Worm (Caenorhabditis elegans): ENCODE data around the gene ncr-1.

ncr-1 gene

DNA sequence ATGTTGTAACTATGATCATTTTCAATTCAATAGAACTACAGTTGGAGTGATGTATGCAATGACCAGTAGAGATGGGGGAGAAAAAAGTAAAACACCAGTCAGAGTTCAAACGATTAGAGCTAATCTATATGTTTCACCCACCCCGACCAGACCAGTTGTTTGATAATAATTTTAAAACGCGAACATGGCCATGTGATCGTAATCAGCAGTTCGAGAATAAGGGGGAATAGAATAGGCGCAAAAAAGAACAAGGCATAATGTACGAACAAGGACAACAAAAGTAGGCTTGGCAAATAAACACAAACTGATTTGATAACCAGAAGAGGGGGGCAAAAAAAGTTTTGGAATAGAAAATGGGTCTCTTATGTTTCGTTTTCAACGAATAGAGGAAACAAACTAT is 9.4 kb upstream of the ncr-1 start:
- no peak for TF ChIP-seq fos-1 (tag; optimal IDR thresholded peaks at IDR 0.05)
- TF ChIP-seq efl-1 (optimal IDR thresholded peaks at IDR 0.05), result no peak
- TF ChIP-seq efl-1 (GFP tag; optimal IDR thresholded peaks at IDR 0.05 in 1 of 2), result peak in 1 of 2 experiments; percentile 88
- peak; percentile 51 for TF ChIP-seq elt-2 (tag; optimal IDR thresholded peaks at IDR 0.05)
- TF ChIP-seq mep-1 (tag; optimal IDR thresholded peaks at IDR 0.05), result peak; percentile 1
- TF ChIP-seq lir-3 (tag; optimal IDR thresholded peaks at IDR 0.05; ENCODE audit: poor library complexity), result no peak
- TF ChIP-seq snu-23 (GFP tag; optimal IDR thresholded peaks at IDR 0.05), result no peak
- TF ChIP-seq nhr-76 (tag; optimal IDR thresholded peaks at IDR 0.05), result no peak
- no peak for TF ChIP-seq irx-1 (tag; optimal IDR thresholded peaks at IDR 0.05)
- TF ChIP-seq lin-35 (GFP tag; optimal IDR thresholded peaks at IDR 0.05), result peak in 1 of 2 experiments; percentile 48
- peak; percentile 33 for TF ChIP-seq nhr-20 (tag; optimal IDR thresholded peaks at IDR 0.05)
- TF ChIP-seq elt-3 (tag; optimal IDR thresholded peaks at IDR 0.05), result peak in 1 of 6 experiments; percentile 19
- peak; percentile 43 for TF ChIP-seq nhr-90 (tag; optimal IDR thresholded peaks at IDR 0.05; ENCODE audit: poor library complexity)

DNA sequence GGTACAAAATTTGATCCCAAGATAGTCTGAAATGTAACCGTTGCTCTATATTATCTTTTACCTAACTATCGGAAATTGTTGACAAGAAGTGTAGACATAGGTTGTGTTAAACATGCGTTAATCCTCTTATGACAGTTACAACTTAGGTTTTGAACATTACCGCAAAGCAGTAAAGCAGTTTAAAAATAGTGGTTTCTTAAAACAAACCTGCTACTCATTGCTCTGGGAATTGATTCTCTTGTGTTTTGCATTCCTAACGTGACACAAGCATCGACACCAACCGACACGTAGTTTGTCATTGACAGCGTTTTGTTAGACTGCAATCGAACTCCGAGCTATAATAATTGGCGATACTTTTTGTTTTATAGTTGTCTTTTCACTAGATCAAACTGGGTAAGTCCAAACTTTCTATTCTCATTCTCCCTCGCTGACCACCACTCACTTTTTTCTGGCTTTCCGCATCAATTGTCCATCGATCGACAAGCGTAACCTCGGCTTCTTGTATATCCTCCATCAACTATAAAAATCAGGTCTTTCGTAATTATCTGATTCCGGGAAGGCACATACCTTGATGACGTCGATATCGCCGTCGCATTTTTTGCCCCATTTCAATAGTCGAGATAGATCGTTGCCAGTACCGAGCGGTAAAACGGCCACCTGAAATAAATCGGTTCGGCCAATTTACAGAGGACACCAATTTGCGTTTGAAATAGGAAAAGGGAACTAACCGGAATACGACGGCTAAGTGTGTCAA is 7.3 kb upstream of the ncr-1 start:
- TF ChIP-seq efl-1 (optimal IDR thresholded peaks at IDR 0.05) (no peak), efl-1 (GFP tag; optimal IDR thresholded peaks at IDR 0.05 in 1 of 2) (peak in 1 of 2 experiments; percentile 90), unc-30 (tag; optimal IDR thresholded peaks at IDR 0.05) (no peak), blmp-1 (tag; optimal IDR thresholded peaks at IDR 0.05) (peak; percentile 91)

DNA sequence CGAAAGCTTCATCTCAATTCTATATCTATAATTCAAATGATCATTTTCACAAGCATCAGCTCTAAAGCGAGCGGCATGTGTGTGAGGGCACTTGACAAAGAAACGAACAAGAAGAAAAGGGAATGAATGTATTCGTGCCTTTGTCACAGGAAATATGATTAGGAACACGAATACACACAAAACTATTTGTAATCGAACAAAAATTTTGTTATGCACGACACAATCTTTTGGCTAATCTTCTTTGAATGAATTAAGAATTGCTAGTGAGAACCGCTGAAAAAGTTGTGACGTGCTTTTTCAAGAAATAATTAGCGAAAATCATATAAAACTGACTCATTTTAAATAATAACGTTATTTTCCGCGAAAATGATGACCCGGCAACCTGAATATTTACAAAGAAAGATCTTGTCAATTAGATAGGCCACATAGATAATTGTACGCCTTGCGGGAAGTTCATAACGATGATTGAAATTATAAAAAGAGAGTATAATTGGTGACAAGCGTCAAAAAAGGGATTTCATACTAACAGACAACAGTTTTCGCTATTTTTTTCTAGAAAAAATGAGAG is 4.9 kb upstream of the ncr-1 start:
- no peak for TF ChIP-seq nhr-20 (tag; optimal IDR thresholded peaks at IDR 0.05)
- TF ChIP-seq mab-9 (GFP tag; IDR thresholded peaks at IDR 0.05), result no peak
- no peak for TF ChIP-seq dsc-1 (tag; optimal IDR thresholded peaks at IDR 0.05)
- no peak for TF ChIP-seq aly-2 (tag; optimal IDR thresholded peaks at IDR 0.05)
- no peak for TF ChIP-seq nhr-84 (tag; optimal IDR thresholded peaks at IDR 0.05)
- TF ChIP-seq nhr-71 (tag; optimal IDR thresholded peaks at IDR 0.05), result no peak
- no peak for TF ChIP-seq fos-1 (tag; optimal IDR thresholded peaks at IDR 0.05)
- no peak for TF ChIP-seq elt-2 (tag; optimal IDR thresholded peaks at IDR 0.05)
- TF ChIP-seq nhr-19 (GFP tag; conservative IDR thresholded peaks at IDR 0.05), result no peak
- no peak for TF ChIP-seq elt-3 (tag; optimal IDR thresholded peaks at IDR 0.05)
- TF ChIP-seq grh-1 (GFP tag; IDR thresholded peaks at IDR 0.05), result no peak
- no peak for TF ChIP-seq dpl-1 (GFP tag; optimal IDR thresholded peaks at IDR 0.05)
- TF ChIP-seq zag-1 (tag; optimal IDR thresholded peaks at IDR 0.05), result no peak
- TF ChIP-seq ceh-88 (GFP tag; IDR thresholded peaks at IDR 0.05), result no peak
- no peak for TF ChIP-seq nhr-28 (tag; optimal IDR thresholded peaks at IDR 0.05)
- no peak for TF ChIP-seq mep-1 (tag; optimal IDR thresholded peaks at IDR 0.05)
- TF ChIP-seq F16B12.6 (tag; optimal IDR thresholded peaks at IDR 0.05), result no peak

DNA sequence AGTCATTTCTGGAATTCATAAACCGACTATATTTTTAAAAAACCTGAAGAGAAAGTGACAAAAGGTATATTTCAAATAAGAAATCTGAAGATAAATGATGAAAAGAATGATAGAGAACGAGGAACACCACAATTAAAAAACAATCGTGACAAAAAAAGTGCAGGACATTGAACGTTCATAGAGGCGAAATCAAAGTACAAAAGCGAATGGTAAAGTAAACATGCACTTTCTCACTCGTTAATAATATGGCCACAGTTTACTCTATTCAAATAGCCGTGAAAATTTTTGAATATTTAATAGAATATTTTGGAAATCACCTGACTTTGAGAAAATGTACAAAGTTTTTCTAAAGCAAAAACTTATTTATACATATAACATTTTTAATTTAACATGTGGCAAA is 3.5 kb upstream of the ncr-1 start, which contains the start of gene F46H6.5:
TSS of gene F46H6.5 (minus strand) at position 10 of the 400 bp plus-strand sequence.
- TF ChIP-seq unc-130 (tag; optimal IDR thresholded peaks at IDR 0.05) (no peak), nhr-28 (tag; optimal IDR thresholded peaks at IDR 0.05) (no peak), zip-4 (GFP tag; optimal IDR thresholded peaks at IDR 0.05) (no peak), sox-4 (tag; optimal IDR thresholded peaks at IDR 0.05) (no peak), pag-3 (tag; optimal IDR thresholded peaks at IDR 0.05; ENCODE audit: borderline replicate concordance, insufficient read depth) (no peak), nhr-12 (tag; optimal IDR thresholded peaks at IDR 0.05) (no peak)

DNA sequence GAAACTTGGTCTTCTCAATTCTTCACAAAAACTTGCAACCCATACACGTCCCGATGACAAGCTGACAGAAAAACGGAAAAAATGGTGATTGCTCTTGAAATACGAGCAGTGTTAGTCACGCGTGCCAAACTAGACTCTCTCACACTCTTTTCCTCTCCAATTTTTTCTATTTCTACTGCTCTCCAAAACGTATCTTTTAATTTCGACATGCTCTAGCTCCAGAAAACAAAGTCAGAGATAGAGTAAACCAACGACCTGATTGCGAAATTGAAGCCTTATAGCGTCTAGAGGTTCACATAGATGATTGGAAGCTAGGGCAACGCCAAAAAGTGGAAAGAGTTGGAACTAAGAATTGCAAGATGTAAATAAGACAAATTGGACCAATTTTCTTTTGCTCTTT is 1.7 kb upstream of the ncr-1 start:
- no peak for TF ChIP-seq isw-1 (GFP tag; IDR thresholded peaks at IDR 0.05)
- no peak for TF ChIP-seq ceh-88 (GFP tag; IDR thresholded peaks at IDR 0.05)
- no peak for TF ChIP-seq pqm-1 (tag; optimal IDR thresholded peaks at IDR 0.05)
- no peak for TF ChIP-seq C16A3.4 (tag; optimal IDR thresholded peaks at IDR 0.05)
- no peak for TF ChIP-seq ceh-90 (tag; optimal IDR thresholded peaks at IDR 0.05)
- TF ChIP-seq pag-3 (tag; optimal IDR thresholded peaks at IDR 0.05; ENCODE audit: borderline replicate concordance, insufficient read depth), result no peak
- no peak for TF ChIP-seq elt-2 (tag; optimal IDR thresholded peaks at IDR 0.05)
- TF ChIP-seq alr-1 (tag; optimal IDR thresholded peaks at IDR 0.05; ENCODE audit: borderline replicate concordance), result no peak
- peak; percentile 36 for TF ChIP-seq nhr-71 (tag; optimal IDR thresholded peaks at IDR 0.05)
- TF ChIP-seq fkh-8 (tag; optimal IDR thresholded peaks at IDR 0.05), result no peak
- no peak for TF ChIP-seq nhr-11 (tag; optimal IDR thresholded peaks at IDR 0.05)
- TF ChIP-seq efl-3 (GFP tag; optimal IDR thresholded peaks at IDR 0.05), result no peak
- TF ChIP-seq unc-130 (tag; optimal IDR thresholded peaks at IDR 0.05), result no peak
- no peak for TF ChIP-seq snpc-4 (tag; optimal IDR thresholded peaks at IDR 0.05)
- TF ChIP-seq egl-27 (tag; optimal IDR thresholded peaks at IDR 0.05), result no peak
- no peak for TF ChIP-seq hpl-2 (GFP tag; optimal IDR thresholded peaks at IDR 0.05)
- no peak for TF ChIP-seq unc-30 (tag; optimal IDR thresholded peaks at IDR 0.05)
